Worm (Caenorhabditis elegans) whole organism, dauer: ENCODE data around the gene T01B7.13.

ENCODE experiments used
- unc-62 ChIP-seq: sonication (generic microtip); optimal IDR thresholded peaks from 2 replicates; lab custom pipeline; 2017; ENCODE audit warnings: missing biosample characterization, missing genetic modification reagents, missing genetic modification characterization

Gene T01B7.13

DNA sequence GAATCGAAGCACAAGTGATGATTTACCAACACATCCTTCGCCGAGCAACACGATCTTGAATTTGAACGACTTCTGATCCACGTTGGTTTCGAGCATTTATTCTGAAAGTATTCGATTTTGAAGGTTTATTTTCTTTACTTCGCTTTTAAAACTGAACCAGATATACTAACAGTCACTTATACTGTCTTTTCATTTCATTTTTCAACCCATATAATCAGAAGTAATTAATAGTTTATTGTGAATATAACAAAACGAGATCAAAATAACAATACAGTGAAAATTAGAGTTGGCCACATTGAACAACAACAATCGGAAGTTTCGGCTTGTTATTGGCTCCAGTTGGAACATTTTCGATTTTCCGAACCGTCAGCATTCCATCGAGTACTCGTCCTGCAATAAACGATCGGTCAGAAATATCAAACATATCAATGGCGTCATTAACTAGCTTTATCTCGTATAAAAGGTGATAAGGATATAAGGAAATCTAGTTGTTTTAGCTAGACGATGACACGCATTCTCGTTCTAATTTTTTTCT lies at the start of gene T01B7.13, which contains the start of gene rab-21:
T01B7.13 (plus strand) TSS at position 485 of the 535 bp plus-strand sequence.
rab-21 (minus strand) TSS at position 101 of the 535 bp plus-strand sequence.
- no peak for TF ChIP-seq unc-62 (GFP tag; lab: Kevin White, UChicago)

DNA sequence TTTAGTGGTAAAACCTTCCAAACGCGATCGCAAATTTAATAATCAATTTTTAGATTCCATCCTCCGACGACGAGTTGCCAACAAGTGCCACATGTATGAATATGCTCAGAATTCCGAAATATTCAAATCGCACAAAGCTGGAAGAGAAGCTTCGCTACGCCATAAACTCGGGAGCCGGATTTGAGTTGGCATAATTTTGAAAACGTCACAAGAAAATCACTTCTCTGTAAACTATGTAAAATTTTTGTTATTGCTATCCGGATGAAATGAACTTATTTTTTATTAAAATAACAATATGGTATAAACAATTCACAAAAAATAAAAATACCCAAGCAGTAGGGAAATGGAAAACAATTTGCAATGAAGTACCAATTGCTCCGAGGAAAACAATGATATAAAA lies 46.3 kb upstream of the T01B7.13 start:
- TF ChIP-seq unc-62 (GFP tag; lab: Kevin White, UChicago) = no peak

DNA sequence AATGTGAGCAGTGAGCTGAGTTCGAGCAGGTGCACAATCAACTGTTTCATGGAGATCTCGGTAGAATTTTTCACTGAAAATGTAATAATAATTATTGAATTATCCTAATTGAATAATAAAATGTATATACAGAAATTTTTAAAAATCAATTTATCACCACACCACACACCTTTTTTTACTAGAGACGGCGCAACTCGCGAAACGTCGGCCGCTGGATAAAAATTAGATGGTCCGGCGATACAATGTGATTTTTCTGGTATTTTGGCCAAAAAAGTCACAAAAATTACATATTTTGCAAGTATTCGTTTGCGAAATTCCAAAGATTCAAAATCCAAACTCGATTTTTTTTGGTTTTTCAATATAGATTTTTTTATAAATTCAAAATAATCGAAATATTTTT lies 44.4 kb upstream of the T01B7.13 start:
- TF ChIP-seq unc-62 (GFP tag; lab: Kevin White, UChicago) = no peak

DNA sequence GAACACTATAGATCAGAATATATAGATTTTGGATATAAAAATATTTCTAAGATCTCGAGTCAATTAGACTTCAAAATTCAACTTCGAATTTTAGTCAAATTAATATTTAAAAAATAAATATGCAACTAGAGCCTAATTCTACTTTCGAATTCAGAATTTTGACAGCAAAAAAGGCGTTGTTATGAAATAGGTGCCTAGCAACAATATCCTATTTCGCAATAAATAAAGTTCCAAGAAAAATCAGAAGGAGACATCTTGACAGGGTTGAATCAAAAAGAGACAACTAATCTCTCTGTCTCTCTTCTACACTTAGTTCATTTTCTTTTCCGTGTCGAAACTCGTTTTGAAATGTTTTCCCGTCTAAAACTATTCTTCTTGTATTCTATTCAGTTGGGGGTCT lies 39.8 kb upstream of the T01B7.13 start:
- TF ChIP-seq unc-62 (GFP tag; lab: Kevin White, UChicago) = no peak

DNA sequence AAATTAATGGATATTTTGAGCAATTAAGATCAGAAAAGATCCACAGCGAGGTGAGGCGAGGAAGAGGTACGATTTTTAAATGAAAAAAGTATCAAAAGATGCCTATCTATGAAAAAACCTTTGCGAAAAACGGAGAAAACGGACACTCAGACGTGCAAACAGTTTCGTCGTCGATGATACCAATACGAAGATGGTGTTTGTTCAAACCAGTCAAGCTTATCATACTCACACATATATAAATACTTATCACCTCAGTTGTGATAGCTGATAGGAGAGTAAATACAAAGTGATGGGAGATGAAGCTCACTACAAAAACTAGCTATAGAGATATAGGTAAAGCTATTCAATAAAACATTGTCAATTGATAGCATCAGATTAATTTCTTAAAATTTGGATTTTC lies 35.4 kb upstream of the T01B7.13 start:
- no peak for TF ChIP-seq unc-62 (GFP tag; lab: Kevin White, UChicago)

DNA sequence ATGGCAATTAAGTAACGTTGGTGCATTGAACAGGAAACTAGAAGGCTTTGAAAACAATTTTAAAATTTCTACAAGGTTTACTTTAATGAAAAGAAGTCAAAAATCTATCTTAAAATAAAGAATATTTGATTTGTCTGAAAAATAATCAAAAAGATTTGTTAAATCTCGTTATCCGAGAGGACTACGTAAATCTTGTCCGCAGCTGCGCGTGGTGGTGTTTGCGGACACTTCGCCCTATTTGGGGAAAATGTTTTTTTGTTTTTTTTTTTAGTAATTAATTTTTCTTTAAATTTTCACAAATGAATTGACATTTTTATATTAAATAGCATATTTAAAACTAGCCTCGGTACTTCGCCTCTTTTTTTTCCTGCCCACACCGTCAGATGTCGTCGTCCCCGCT lies 31.3 kb upstream of the T01B7.13 start:
- no peak for TF ChIP-seq unc-62 (GFP tag; lab: Kevin White, UChicago)

DNA sequence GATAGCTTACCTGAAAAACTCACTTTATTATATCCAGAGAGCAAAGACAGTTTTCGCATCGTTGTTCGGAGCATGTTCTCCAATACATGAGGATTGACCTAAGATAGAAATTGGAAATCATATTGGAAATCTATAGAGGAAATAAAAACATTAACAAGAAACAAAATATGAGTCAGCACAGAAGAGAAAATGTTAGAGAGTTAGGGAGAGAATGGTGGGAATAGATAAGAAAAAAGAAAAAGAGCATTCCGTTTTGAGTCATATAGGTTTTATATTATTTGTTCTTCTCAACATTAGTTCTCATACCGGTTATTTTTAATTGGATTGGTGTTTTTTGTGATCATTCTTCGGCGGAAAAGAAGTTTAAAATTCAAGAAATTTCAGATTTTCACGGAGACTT lies 30.4 kb upstream of the T01B7.13 start, which contains the start of gene hgap-2:
hgap-2 (minus strand) TSS at position 101 of the 400 bp plus-strand sequence.
- TF ChIP-seq unc-62 (GFP tag; lab: Kevin White, UChicago) = no peak

DNA sequence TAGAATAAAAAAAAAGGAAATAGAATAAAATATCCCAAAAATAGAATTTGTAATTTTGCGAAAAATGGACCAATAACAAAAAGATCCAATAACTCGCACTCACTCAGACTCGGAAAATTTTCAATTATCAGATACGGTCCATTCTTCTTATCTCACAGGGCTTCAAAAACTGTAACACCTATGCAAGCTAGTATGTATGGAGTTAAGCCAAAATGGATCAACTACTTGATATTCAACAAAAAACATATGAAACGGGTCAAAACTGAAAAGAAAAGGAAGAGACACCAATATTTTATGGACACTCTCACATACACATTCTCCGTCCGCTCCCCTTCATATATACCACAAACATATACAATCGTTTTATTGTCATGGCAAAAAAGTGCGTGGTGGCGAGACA lies 29.6 kb upstream of the T01B7.13 start, which contains the start of gene C34C6.9:
C34C6.9 (plus strand) TSS at position 301 of the 400 bp plus-strand sequence.
- no peak for TF ChIP-seq unc-62 (GFP tag; lab: Kevin White, UChicago)

DNA sequence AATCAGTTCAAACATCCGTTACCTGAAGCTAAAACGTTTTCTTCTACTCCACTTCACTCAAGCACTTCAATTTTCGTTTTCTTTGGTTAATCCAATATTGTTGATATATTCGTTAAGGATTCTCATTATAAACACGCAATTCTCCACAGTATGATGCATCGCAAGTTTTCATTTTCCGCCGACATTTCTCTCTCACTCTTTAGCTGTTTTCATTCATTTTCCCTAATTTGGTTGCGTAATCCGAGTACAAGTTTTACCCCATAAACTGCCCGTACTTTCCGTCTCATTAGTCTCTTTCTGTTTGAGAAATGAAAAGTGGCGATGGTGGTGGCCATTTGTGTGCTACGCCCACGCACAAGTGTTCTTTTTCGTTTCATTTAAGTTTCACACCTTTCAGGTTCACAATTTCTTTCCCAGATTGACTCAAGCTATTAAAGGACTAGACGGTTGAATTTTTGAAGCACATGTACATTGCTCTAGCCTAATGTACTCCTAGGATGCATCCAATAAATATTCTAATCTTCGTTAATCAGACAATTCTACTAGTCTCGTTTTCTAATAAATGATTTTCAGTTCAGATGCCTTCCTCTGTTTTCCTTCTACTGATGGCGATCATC lies 23.7 kb upstream of the T01B7.13 start, which contains the start of gene C34C6.3:
C34C6.3 (plus strand) TSS at position 567 of the 617 bp plus-strand sequence.
- TF ChIP-seq unc-62 (GFP tag; lab: Kevin White, UChicago) = no peak

DNA sequence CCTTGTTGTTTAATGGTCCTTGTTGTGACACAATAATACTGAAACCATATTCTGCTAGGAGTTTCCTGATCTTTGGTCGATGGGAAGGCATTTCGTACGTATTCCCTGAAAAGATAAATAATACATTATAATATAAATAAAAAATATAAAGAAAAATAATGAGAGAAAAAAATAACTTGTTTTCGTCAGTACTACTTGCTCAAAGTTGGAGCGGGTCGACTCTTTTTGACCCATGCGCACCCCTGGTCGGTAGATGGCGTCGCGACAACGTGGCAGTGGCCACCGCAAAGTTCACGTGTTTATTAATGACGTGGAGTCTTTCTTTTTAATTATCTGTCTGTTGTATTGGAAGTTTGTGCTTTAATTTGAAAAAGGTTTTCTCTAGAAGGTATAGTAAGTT lies 19.4 kb upstream of the T01B7.13 start, which contains the start of gene C34C6.10:
C34C6.10 (minus strand) TSS at position 101 of the 400 bp plus-strand sequence.
- no peak for TF ChIP-seq unc-62 (GFP tag; lab: Kevin White, UChicago)

DNA sequence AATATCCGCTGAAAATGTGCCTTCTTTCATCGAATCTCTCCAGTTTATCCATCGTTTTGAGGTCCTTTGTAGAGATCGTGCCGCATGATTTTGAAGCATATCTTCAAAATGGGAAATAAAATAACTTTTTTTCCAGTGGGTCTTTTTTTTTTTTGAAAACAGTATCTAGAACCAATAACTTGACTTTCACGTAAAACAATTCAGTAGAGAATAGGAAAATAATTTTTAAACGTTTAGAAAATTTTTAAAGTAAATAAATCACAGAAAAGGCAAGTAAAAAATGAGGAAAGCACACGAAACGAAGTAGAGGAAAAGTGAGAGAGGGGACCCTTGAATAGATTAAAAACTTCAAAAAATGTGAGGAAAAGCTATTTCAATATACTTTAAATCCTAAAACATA lies 16.4 kb upstream of the T01B7.13 start, which contains the start of gene chdh-1:
chdh-1 (minus strand) TSS at position 101 of the 400 bp plus-strand sequence.
- no peak for TF ChIP-seq unc-62 (GFP tag; lab: Kevin White, UChicago)

DNA sequence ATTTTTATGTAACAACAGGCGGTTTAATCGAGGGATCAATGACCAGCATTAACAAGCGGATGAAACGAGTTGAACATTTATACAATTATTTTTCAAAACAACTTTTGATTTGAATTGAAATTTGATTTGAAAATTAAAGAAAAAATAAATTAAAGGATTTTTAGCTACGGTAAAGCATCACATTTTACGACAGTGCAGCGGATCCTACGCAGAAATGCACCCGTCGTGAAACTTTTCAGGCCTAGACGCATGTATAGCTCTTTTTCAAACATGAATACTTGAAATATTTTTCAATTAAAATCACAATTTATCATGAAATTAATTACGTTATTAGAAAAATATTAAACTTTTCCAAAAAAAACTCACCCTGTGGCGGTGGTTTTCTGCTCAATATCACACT lies 14.1 kb upstream of the T01B7.13 start:
- TF ChIP-seq unc-62 (GFP tag; lab: Kevin White, UChicago) = no peak

DNA sequence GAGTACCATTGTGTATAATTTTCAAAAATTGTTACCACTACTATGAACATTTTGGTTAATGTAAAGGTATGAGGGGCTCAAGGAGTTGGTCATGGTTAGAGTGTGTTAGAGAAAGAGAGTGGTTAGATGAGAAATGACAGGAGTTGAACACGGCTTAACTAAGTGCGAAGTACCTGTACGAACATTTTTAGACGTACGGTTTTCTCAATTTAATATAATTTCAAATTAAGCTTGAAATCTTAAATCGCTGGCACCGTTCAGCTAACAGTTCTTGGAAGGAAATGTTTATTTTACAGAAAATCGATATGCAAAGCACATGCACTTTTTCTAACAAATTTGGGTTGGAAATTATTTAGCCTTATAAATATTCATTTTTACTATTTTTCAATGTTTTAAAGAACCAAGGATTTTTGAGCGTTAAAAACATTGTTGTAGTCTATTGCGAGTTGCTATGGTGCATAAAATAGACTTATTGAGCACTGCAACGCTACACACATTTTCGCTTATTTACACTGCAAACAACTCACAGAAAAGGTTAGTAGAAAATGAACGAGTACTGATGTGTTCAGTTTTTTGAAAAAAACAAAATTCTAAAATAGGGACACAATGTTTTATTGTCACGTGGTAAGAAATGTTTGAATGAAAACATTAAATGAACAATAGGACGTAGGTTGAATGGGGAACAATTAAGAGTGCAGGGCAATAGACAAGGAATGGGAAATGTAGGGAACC lies 13.4 kb upstream of the T01B7.13 start, which contains the start of gene sphk-1:
sphk-1 (minus strand) TSS at position 51 of the 732 bp plus-strand sequence.
- TF ChIP-seq unc-62 (GFP tag; lab: Kevin White, UChicago) = no peak

DNA sequence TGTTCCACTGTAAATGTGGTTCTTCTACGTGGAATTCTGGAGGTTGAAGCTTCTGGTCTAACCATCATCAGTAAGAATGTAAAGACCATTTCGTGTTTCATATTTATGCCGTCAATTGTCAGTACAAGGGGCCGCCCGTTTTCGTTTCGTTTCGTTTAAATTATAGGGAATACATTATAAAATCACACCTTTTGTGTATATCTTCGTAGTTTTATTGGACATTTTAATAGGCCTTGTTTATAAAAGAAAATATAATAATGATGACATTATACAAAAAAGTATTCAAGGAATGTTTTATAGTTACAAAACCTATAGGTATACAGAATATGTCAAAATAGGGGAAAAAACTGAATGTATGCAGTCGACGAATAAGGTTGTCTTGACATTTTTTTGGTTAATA lies 11.5 kb upstream of the T01B7.13 start, which contains the start of gene ceh-7:
ceh-7 (minus strand) TSS at position 101 of the 400 bp plus-strand sequence.
- no peak for TF ChIP-seq unc-62 (GFP tag; lab: Kevin White, UChicago)

DNA sequence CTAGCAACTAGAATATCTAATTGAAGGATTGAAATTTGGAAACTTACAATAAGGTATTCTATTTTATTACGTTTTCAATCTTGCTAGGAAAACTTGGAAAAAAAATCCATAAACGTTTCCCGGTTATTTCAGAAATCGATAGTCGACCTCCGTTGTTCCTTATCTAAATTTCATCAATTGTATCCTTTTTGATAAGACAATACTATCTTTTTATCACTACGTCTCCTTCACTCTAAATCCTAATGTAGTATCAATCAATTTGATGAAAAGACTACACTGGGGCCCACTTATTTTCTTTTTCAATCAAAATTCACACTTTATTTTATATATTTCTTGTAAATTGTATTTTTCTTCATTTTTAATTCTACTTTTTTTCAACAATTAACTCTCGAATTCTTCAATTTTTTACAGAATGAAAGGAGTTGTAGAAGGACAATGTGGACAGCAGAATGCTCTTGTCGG lies 10.8 kb upstream of the T01B7.13 start, which contains the start of gene prx-5:
prx-5 (plus strand) TSS at position 412 of the 462 bp plus-strand sequence.
- TF ChIP-seq unc-62 (GFP tag; lab: Kevin White, UChicago) = no peak

DNA sequence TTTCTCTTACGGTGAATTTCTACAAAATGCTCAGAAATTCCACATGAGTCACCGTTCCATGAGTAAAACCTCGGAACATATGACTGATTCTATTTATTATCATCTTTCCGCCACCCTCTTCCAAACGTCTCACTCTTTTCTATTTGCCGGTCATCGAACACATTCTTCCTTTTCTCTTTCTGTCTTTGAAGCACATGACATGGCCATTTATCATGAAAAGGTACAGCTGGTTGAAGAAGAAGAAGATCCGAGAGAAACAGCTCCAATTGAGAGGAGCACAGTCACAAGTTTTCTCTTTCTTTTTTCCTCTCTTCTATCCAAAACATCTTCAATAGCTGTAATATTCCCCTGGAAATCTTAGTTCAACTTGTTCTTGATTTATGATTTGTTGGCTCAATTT lies 8.2 kb upstream of the T01B7.13 start, which contains the start of gene cup-16:
cup-16 (plus strand) TSS at position 132 of the 400 bp plus-strand sequence.
- no peak for TF ChIP-seq unc-62 (GFP tag; lab: Kevin White, UChicago)
